Worm (Caenorhabditis elegans): ENCODE measurements around the gene C08F11.10.

ce11 chrIV:13601973-13602669 is 46.9 kb downstream of the C08F11.10 start, which contains the start of gene Y45F10B.59:
- TF ChIP-seq F23B12.7 (tag; optimal IDR thresholded peaks at IDR 0.05; ENCODE audit: insufficient read depth): no peak
- no peak for TF ChIP-seq ztf-18 (tag; optimal IDR thresholded peaks at IDR 0.05)
- no peak for TF ChIP-seq B0035.1 (tag; optimal IDR thresholded peaks at IDR 0.05)
- TF ChIP-seq ztf-22 (GFP tag; optimal IDR thresholded peaks at IDR 0.05): no peak
- no peak for TF ChIP-seq F55B11.4 (tag; optimal IDR thresholded peaks at IDR 0.05; ENCODE audit: borderline replicate concordance, insufficient read depth)
- TF ChIP-seq madf-6 (GFP tag; IDR thresholded peaks at IDR 0.05): peak; percentile 65; the same call in 1 of the 2 replicates
- TF ChIP-seq ceh-27 (GFP tag; optimal IDR thresholded peaks at IDR 0.05): no peak
- no peak for TF ChIP-seq hmg-20 (GFP tag; IDR thresholded peaks at IDR 0.05)
- TF ChIP-seq sea-2 (GFP tag; IDR thresholded peaks at IDR 0.05): no peak
- TF ChIP-seq lsl-1 (GFP tag; optimal IDR thresholded peaks at IDR 0.05): no peak
- no peak for TF ChIP-seq K11D2.4 (GFP tag; IDR thresholded peaks at IDR 0.05)
- TF ChIP-seq lsy-27 (tag; optimal IDR thresholded peaks at IDR 0.05; ENCODE audit: borderline replicate concordance, insufficient read depth): no peak
- TF ChIP-seq bed-1 (GFP tag; IDR thresholded peaks at IDR 0.05): no peak
- peak; percentile 92 for TF ChIP-seq snpc-4 (GFP tag; optimal IDR thresholded peaks at IDR 0.05)
- peak; percentile 90 to 94 (median 92) for TF ChIP-seq snpc-4 (tag; optimal IDR thresholded peaks at IDR 0.05)

Measured in whole organism, young adult.